Fruit fly (Drosophila melanogaster): ENCODE data around the gene CG40813.
"Not testable (repeated sequence)": the region's sequence is repeated elsewhere in the genome, so short reads cannot be mapped to it uniquely, and the experiment has no call there.

The CG40813 gene

DNA sequence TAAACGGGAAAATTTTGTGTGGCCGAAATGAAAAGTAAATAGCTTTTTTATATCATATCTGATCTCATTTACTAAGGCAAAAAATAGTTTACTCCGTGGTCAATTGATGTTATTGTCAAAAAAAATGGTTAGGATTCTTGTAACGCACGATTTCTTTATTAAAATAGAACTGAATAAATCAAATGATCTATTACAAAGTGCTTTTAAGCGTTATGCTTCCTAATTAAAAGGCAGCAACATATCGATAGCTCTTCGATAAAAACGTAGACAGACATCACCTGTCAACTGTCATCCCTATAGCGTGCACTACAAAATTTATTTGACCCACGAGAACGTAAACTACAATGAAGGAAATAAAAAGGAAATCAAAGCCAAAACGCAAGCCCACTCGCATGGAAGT is at the start of gene CG40813:
TSS of gene CG40813 (plus strand) at position 301 of the 400 bp plus-strand sequence.
- not testable (repeated sequence) for TF ChIP-seq CG32121 (GFP tag; IDR thresholded peaks at IDR 0.05); D1 (tag; optimal IDR thresholded peaks at IDR 0.05); Snoo (tag; optimal IDR thresholded peaks at IDR 0.05)

DNA sequence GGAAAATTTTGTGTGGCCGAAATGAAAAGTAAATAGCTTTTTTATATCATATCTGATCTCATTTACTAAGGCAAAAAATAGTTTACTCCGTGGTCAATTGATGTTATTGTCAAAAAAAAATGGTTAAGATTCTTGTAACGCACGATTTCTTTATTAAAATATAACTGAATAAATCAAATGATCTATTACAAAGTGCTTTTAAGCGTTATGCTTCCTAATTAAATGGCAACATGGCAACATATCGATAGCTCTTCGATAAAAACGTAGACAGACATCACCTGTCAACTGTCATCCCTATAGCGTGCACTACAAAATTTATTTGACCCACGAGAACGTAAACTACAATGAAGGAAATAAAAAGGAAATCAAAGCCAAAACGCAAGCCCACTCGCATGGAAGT is 4.6 kb downstream of the CG40813 start, which contains the start of gene CG46504:
TSS of gene CG46504 (plus strand) at position 301 of the 400 bp plus-strand sequence.
- not testable (repeated sequence) for TF ChIP-seq CG12605 (GFP tag; IDR thresholded peaks at IDR 0.05); Snoo (tag; optimal IDR thresholded peaks at IDR 0.05); CG14655 (GFP tag; optimal IDR thresholded peaks at IDR 0.05)

DNA sequence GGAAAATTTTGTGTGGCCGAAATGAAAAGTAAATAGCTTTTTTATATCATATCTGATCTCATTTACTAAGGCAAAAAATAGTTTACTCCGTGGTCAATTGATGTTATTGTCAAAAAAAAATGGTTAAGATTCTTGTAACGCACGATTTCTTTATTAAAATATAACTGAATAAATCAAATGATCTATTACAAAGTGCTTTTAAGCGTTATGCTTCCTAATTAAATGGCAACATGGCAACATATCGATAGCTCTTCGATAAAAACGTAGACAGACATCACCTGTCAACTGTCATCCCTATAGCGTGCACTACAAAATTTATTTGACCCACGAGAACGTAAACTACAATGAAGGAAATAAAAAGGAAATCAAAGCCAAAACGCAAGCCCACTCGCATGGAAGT is 9.7 kb downstream of the CG40813 start, which contains the start of gene CG46505:
TSS of gene CG46505 (plus strand) at position 301 of the 400 bp plus-strand sequence.
- TF ChIP-seq CG12605 (GFP tag; IDR thresholded peaks at IDR 0.05); CG34367 (tag; optimal IDR thresholded peaks at IDR 0.05); CG32121 (GFP tag; IDR thresholded peaks at IDR 0.05): not testable (repeated sequence)

DNA sequence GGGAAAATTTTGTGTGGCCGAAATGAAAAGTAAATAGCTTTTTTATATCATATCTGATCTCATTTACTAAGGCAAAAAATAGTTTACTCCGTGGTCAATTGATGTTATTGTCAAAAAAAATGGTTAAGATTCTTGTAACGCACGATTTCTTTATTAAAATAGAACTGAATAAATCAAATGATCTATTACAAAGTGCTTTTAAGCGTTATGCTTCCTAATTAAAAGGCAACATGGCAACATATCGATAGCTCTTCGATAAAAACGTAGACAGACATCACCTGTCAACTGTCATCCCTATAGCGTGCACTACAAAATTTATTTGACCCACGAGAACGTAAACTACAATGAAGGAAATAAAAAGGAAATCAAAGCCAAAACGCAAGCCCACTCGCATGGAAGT is 14.7 kb downstream of the CG40813 start, which contains the start of gene CG46506:
TSS of gene CG46506 (plus strand) at position 301 of the 400 bp plus-strand sequence.
- not testable (repeated sequence) for TF ChIP-seq CG15710 (tag; optimal IDR thresholded peaks at IDR 0.05); CG13204 (GFP tag; optimal IDR thresholded peaks at IDR 0.05); CG4496 (GFP tag; IDR thresholded peaks at IDR 0.05)

DNA sequence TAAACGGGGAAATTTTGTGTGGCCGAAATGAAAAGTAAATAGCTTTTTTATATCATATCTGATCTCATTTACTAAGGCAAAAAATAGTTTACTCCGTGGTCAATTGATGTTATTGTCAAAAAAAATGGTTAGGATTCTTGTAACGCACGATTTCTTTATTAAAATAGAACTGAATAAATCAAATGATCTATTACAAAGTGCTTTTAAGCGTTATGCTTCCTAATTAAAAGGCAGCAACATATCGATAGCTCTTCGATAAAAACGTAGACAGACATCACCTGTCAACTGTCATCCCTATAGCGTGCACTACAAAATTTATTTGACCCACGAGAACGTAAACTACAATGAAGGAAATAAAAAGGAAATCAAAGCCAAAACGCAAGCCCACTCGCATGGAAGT is 19.8 kb downstream of the CG40813 start, which contains the start of gene CG46507:
TSS of gene CG46507 (plus strand) at position 301 of the 400 bp plus-strand sequence.
- TF ChIP-seq CG14655 (GFP tag; optimal IDR thresholded peaks at IDR 0.05); CG8159 (tag; optimal IDR thresholded peaks at IDR 0.05); rn (GFP tag; IDR thresholded peaks at IDR 0.05): not testable (repeated sequence)

DNA sequence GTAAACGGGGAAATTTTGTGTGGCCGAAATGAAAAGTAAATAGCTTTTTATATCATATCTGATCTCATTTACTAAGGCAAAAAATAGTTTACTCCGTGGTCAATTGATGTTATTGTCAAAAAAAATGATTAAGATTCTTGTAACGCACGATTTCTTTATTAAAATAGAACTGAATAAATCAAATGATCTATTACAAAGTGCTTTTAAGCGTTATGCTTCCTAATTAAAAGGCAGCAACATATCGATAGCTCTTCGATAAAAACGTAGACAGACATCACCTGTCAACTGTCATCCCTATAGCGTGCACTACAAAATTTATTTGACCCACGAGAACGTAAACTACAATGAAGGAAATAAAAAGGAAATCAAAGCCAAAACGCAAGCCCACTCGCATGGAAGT is 24.5 kb downstream of the CG40813 start, which contains the start of gene CG46508:
TSS of gene CG46508 (plus strand) at position 301 of the 400 bp plus-strand sequence.
- not testable (repeated sequence) for TF ChIP-seq CG9948 (tag; optimal IDR thresholded peaks at IDR 0.05); CG15710 (tag; optimal IDR thresholded peaks at IDR 0.05); EcR (GFP tag; optimal IDR thresholded peaks at IDR 0.05)

DNA sequence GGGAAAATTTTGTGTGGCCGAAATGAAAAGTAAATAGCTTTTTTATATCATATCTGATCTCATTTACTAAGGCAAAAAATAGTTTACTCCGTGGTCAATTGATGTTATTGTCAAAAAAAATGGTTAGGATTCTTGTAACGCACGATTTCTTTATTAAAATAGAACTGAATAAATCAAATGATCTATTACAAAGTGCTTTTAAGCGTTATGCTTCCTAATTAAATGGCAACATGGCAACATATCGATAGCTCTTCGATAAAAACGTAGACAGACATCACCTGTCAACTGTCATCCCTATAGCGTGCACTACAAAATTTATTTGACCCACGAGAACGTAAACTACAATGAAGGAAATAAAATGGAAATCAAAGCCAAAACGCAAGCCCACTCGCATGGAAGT is 29.5 kb downstream of the CG40813 start, which contains the start of gene CG46509:
TSS of gene CG46509 (plus strand) at position 301 of the 400 bp plus-strand sequence.
- TF ChIP-seq CG10348 (GFP tag; IDR thresholded peaks at IDR 0.05); CG17806 (tag; optimal IDR thresholded peaks at IDR 0.05); fd96Ca (GFP tag; IDR thresholded peaks at IDR 0.05): not testable (repeated sequence)

DNA sequence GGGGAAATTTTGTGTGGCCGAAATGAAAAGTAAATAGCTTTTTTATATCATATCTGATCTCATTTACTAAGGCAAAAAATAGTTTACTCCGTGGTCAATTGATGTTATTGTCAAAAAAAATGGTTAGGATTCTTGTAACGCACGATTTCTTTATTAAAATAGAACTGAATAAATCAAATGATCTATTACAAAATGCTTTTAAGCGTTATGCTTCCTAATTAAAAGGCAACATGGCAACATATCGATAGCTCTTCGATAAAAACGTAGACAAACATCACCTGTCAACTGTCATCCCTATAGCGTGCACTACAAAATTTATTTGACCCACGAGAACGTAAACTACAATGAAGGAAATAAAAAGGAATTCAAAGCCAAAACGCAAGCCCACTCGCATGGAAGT is 34.3 kb downstream of the CG40813 start, which contains the start of gene CG46510:
TSS of gene CG46510 (plus strand) at position 301 of the 400 bp plus-strand sequence.
- TF ChIP-seq Ets98B (GFP tag; IDR thresholded peaks at IDR 0.05); CG13204 (GFP tag; optimal IDR thresholded peaks at IDR 0.05); Snoo (tag; optimal IDR thresholded peaks at IDR 0.05): not testable (repeated sequence)

DNA sequence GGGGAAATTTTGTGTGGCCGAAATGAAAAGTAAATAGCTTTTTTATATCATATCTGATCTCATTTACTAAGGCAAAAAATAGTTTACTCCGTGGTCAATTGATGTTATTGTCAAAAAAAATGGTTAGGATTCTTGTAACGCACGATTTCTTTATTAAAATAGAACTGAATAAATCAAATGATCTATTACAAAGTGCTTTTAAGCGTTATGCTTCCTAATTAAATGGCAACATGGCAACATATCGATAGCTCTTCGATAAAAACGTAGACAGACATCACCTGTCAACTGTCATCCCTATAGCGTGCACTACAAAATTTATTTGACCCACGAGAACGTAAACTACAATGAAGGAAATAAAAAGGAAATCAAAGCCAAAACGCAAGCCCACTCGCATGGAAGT is 39.3 kb downstream of the CG40813 start, which contains the start of gene CG46511:
TSS of gene CG46511 (plus strand) at position 301 of the 400 bp plus-strand sequence.
- TF ChIP-seq CG15710 (tag; optimal IDR thresholded peaks at IDR 0.05); gl (tag; optimal IDR thresholded peaks at IDR 0.05); EcR (GFP tag; optimal IDR thresholded peaks at IDR 0.05): not testable (repeated sequence)

DNA sequence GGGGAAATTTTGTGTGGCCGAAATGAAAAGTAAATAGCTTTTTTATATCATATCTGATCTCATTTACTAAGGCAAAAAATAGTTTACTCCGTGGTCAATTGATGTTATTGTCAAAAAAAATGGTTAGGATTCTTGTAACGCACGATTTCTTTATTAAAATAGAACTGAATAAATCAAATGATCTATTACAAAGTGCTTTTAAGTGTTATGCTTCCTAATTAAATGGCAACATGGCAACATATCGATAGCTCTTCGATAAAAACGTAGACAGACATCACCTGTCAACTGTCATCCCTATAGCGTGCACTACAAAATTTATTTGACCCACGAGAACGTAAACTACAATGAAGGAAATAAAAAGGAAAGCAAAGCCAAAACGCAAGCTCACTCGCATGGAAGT is 44.2 kb downstream of the CG40813 start, which contains the start of gene CG46512:
TSS of gene CG46512 (plus strand) at position 301 of the 400 bp plus-strand sequence.
- not testable (repeated sequence) for TF ChIP-seq CG15710 (tag; optimal IDR thresholded peaks at IDR 0.05); EcR (GFP tag; optimal IDR thresholded peaks at IDR 0.05); CG14655 (GFP tag; optimal IDR thresholded peaks at IDR 0.05)
